Fruit fly (Drosophila melanogaster) whole organism, embryonic: Measurements from ENCODE around the gene dgt6.

Experiments
- Ada2b ChIP-seq: fragments of 200-800 bp; sonication (Bioruptor generic); IDR thresholded peaks from 2 replicates; pipeline ENCODE4 v1.3.6; 2022; ENCODE audit warnings: missing biosample characterization, missing genetic modification characterization
- Bdp1 ChIP-seq: fragments of 200-800 bp; sonication (Bioruptor generic); optimal IDR thresholded peaks from 3 replicates; lab custom pipeline; 2016; ENCODE audit warnings: missing biosample characterization, missing genetic modification characterization
- CG10147 ChIP-seq: fragments of 200-800 bp; sonication (Bioruptor generic); optimal IDR thresholded peaks from 2 replicates; lab custom pipeline; 2019; ENCODE audit warnings: missing biosample characterization, mild to moderate bottlenecking, missing genetic modification characterization, moderate library complexity
- CG10321 ChIP-seq: fragments of 200-800 bp; sonication (Bioruptor generic); IDR thresholded peaks from 2 replicates; pipeline ENCODE4 v1.3.6; 2022; ENCODE audit warnings: missing biosample characterization, missing genetic modification characterization
- CG11093 ChIP-seq: fragments of 200-800 bp; sonication (Bioruptor generic); IDR thresholded peaks from 3 replicates; pipeline ENCODE4 v1.3.6; 2022; ENCODE audit warnings: missing biosample characterization, missing genetic modification characterization
- CG11456 ChIP-seq: fragments of 200-800 bp; sonication (Bioruptor generic); IDR thresholded peaks from 3 replicates; pipeline ENCODE4 v1.3.6; 2022; ENCODE audit warnings: missing biosample characterization, missing genetic modification characterization
- CG11560 ChIP-seq: fragments of 200-800 bp; sonication (Bioruptor generic); IDR thresholded peaks from 3 replicates; pipeline ENCODE4 v1.3.6; 2022; ENCODE audit warnings: missing biosample characterization, missing genetic modification characterization
- CG13123 ChIP-seq: fragments of 200-800 bp; sonication (Bioruptor generic); optimal IDR thresholded peaks from 2 replicates; lab custom pipeline; 2016; ENCODE audit warnings: missing biosample characterization, missing genetic modification characterization
- CG15011 ChIP-seq: fragments of 200-800 bp; sonication (Bioruptor generic); optimal IDR thresholded peaks from 3 replicates; lab custom pipeline; 2018; ENCODE audit warnings: missing biosample characterization, mild to moderate bottlenecking, missing genetic modification characterization
- CG15696 ChIP-seq: fragments of 200-800 bp; sonication (Bioruptor generic); optimal IDR thresholded peaks from 2 replicates; lab custom pipeline; 2019; ENCODE audit warnings: missing biosample characterization, mild to moderate bottlenecking, missing genetic modification characterization, moderate library complexity
- CG17568 ChIP-seq: fragments of 200-800 bp; sonication (Bioruptor generic); optimal IDR thresholded peaks from 2 replicates; lab custom pipeline; 2018; ENCODE audit warnings: missing biosample characterization, mild to moderate bottlenecking, missing genetic modification characterization, moderate library complexity
- CG17829 ChIP-seq: fragments of 200-800 bp; optimal IDR thresholded peaks from 2 replicates; lab custom pipeline; 2019; ENCODE audit warnings: missing biosample characterization, mild to moderate bottlenecking, missing genetic modification characterization, moderate library complexity
- CG1832 ChIP-seq: fragments of 200-800 bp; sonication (Bioruptor generic); optimal IDR thresholded peaks from 2 replicates; lab custom pipeline; 2017; ENCODE audit warnings: missing biosample characterization, mild to moderate bottlenecking, missing genetic modification characterization, inconsistent platforms
- CG2202 ChIP-seq: fragments of 200-800 bp; sonication (Bioruptor generic); optimal IDR thresholded peaks from 2 replicates; lab custom pipeline; 2018; ENCODE audit warnings: missing biosample characterization, mild to moderate bottlenecking, missing genetic modification characterization
- CG2889 ChIP-seq: fragments of 200-800 bp; sonication (Bioruptor generic); IDR thresholded peaks from 3 replicates; pipeline ENCODE4 v1.3.6; 2022; ENCODE audit warnings: missing biosample characterization, missing genetic modification characterization
- CG31388 ChIP-seq: fragments of 200-800 bp; sonication (Bioruptor generic); optimal IDR thresholded peaks from 2 replicates; lab custom pipeline; 2016; ENCODE audit warnings: missing biosample characterization, missing genetic modification characterization
- CG32532 ChIP-seq: fragments of 200-800 bp; sonication (Bioruptor generic); IDR thresholded peaks from 2 replicates; pipeline ENCODE4 v1.3.6; 2022; ENCODE audit warnings: missing biosample characterization, missing genetic modification characterization
- CG32767 ChIP-seq: fragments of 200-800 bp; sonication (Bioruptor generic); IDR thresholded peaks from 2 replicates; pipeline ENCODE4 v1.3.6; 2022; ENCODE audit warnings: missing biosample characterization, missing genetic modification characterization
- CG4854 ChIP-seq: fragments of 200-800 bp; sonication (Bioruptor generic); optimal IDR thresholded peaks from 2 replicates; lab custom pipeline; 2016; ENCODE audit warnings: missing biosample characterization, missing genetic modification characterization, inconsistent platforms
- CG8281 ChIP-seq: fragments of 200-800 bp; sonication (Bioruptor generic); optimal IDR thresholded peaks from 2 replicates; lab custom pipeline; 2018; ENCODE audit warnings: missing biosample characterization, mild to moderate bottlenecking, missing genetic modification characterization, moderate library complexity
- CG8478 ChIP-seq: fragments of >200 bp; optimal IDR thresholded peaks from 2 replicates; lab custom pipeline; 2018
- CrebB ChIP-seq: fragments of 200-800 bp; sonication (Bioruptor generic); optimal IDR thresholded peaks from 3 replicates; lab custom pipeline; 2018; ENCODE audit warnings: missing biosample characterization, mild to moderate bottlenecking, missing genetic modification characterization
- D19A ChIP-seq: fragments of 200-800 bp; optimal IDR thresholded peaks from 3 replicates; lab custom pipeline; 2019; ENCODE audit warnings: missing biosample characterization, mild to moderate bottlenecking, missing genetic modification characterization, moderate library complexity
- Dbx ChIP-seq: fragments of 200-800 bp; sonication (Bioruptor generic); IDR thresholded peaks from 3 replicates; pipeline ENCODE4 v1.3.6; 2022; ENCODE audit warnings: missing biosample characterization, missing genetic modification characterization
- HmgZ ChIP-seq: fragments of 200-800 bp; sonication (Bioruptor generic); optimal IDR thresholded peaks from 2 replicates; lab custom pipeline; 2018; ENCODE audit warnings: missing biosample characterization, mild to moderate bottlenecking, missing genetic modification characterization
- Hr78 ChIP-seq, 2 experiments: fragments of 200-800 bp in 1 of 2; fragments of >200 bp in 1 of 2; sonication (Bioruptor generic) in 1 of 2; optimal IDR thresholded peaks; 2 replicates each; lab custom pipeline; 2017 to 2019; ENCODE audit warnings: missing biosample characterization in 2 of 2, missing genetic modification characterization in 2 of 2, mild to moderate bottlenecking in 1 of 2, moderate library complexity in 1 of 2
- MESR4 ChIP-seq: fragments of 200-800 bp; sonication (Bioruptor generic); optimal IDR thresholded peaks from 2 replicates; lab custom pipeline; 2018; ENCODE audit warnings: missing biosample characterization, mild to moderate bottlenecking, missing genetic modification characterization, moderate library complexity
- Med ChIP-seq: fragments of 200-800 bp; sonication (Bioruptor generic); peaks from one replicate; lab custom pipeline; 2016; ENCODE audit warnings: missing biosample characterization, missing genetic modification characterization, mild to moderate bottlenecking, inconsistent platforms, moderate library complexity
- Scr ChIP-seq: fragments of 200-800 bp; sonication (Bioruptor generic); IDR thresholded peaks from 2 replicates; pipeline ENCODE4 v1.3.6; 2022; ENCODE audit warnings: missing biosample characterization, missing genetic modification characterization; ENCODE audit not compliant: partially characterized antibody
- Side ChIP-seq: fragments of 200-800 bp; sonication (Bioruptor generic); optimal IDR thresholded peaks from 2 replicates; lab custom pipeline; 2016; ENCODE audit warnings: missing biosample characterization, missing genetic modification characterization
- chif ChIP-seq, 2 experiments: fragments of 200-800 bp; sonication (Bioruptor generic); optimal IDR thresholded peaks; 3 replicates each; lab custom pipeline; 2016; ENCODE audit warnings: missing biosample characterization in 2 of 2, missing genetic modification characterization in 2 of 2
- danr ChIP-seq: fragments of 200-800 bp; sonication (Bioruptor generic); IDR thresholded peaks from 2 replicates; pipeline ENCODE4 v1.3.6; 2022; ENCODE audit warnings: missing biosample characterization, missing genetic modification characterization
- dm ChIP-seq: fragments of 200-800 bp; sonication (Bioruptor generic); optimal IDR thresholded peaks from 3 replicates; lab custom pipeline; 2016; ENCODE audit warnings: missing biosample characterization, missing genetic modification characterization
- emc ChIP-seq: fragments of 200-800 bp; sonication (Bioruptor generic); optimal IDR thresholded peaks from 2 replicates; lab custom pipeline; 2016; ENCODE audit warnings: missing biosample characterization, missing genetic modification characterization
- ewg ChIP-seq: fragments of 200-800 bp; sonication (Bioruptor generic); optimal IDR thresholded peaks from 3 replicates; lab custom pipeline; 2017; ENCODE audit warnings: mild to moderate bottlenecking, missing biosample characterization, missing genetic modification reagents, missing genetic modification characterization
- gfzf ChIP-seq: fragments of 200-800 bp; sonication (Bioruptor generic); optimal IDR thresholded peaks from 2 replicates; lab custom pipeline; 2016; ENCODE audit warnings: missing biosample characterization, mild to moderate bottlenecking, missing genetic modification characterization, moderate library complexity
- h ChIP-seq: fragments of >200 bp; optimal IDR thresholded peaks from 2 replicates; lab custom pipeline; 2017
- ham ChIP-seq: fragments of 200-800 bp; sonication (Bioruptor generic); IDR thresholded peaks from 2 replicates; pipeline ENCODE4 v1.3.6; 2022; ENCODE audit warnings: missing biosample characterization, missing genetic modification characterization
- jigr1 ChIP-seq: fragments of 200-800 bp; sonication (Bioruptor generic); IDR thresholded peaks from 3 replicates; pipeline ENCODE4 v1.3.6; 2022; ENCODE audit warnings: missing biosample characterization, missing genetic modification characterization
- ken ChIP-seq: fragments of 200-800 bp; sonication (Bioruptor generic); IDR thresholded peaks from 3 replicates; pipeline ENCODE4 v1.3.6; 2022; ENCODE audit warnings: missing biosample characterization, missing genetic modification characterization
- maf-S ChIP-seq: fragments of 200-800 bp; sonication (Bioruptor generic); optimal IDR thresholded peaks from 2 replicates; lab custom pipeline; 2016; ENCODE audit warnings: missing biosample characterization, missing genetic modification characterization
- pb ChIP-seq: fragments of 200-800 bp; sonication (Bioruptor generic); optimal IDR thresholded peaks from 3 replicates; lab custom pipeline; 2016; ENCODE audit warnings: missing biosample characterization, missing genetic modification characterization
- pfk ChIP-seq: fragments of 200-800 bp; sonication (Bioruptor generic); optimal IDR thresholded peaks from 2 replicates; lab custom pipeline; 2018; ENCODE audit warnings: missing biosample characterization, mild to moderate bottlenecking, missing genetic modification characterization, moderate library complexity
- repo ChIP-seq: fragments of 200-800 bp; sonication (Bioruptor generic); optimal IDR thresholded peaks from 2 replicates; lab custom pipeline; 2016; ENCODE audit warnings: missing biosample characterization, missing genetic modification characterization
- row ChIP-seq: fragments of 200-800 bp; sonication (Bioruptor generic); IDR thresholded peaks from 3 replicates; pipeline ENCODE4 v1.3.6; 2022; ENCODE audit warnings: missing biosample characterization, missing genetic modification characterization
- slou ChIP-seq: fragments of 200-800 bp; sonication (Bioruptor generic); optimal IDR thresholded peaks from 3 replicates; lab custom pipeline; 2016; ENCODE audit warnings: missing biosample characterization, missing genetic modification characterization
- stwl ChIP-seq: fragments of 200-800 bp; sonication (Bioruptor generic); optimal IDR thresholded peaks from 3 replicates; lab custom pipeline; 2018; ENCODE audit warnings: missing biosample characterization, mild to moderate bottlenecking, missing genetic modification characterization, moderate library complexity
- sug ChIP-seq: fragments of 200-800 bp; optimal IDR thresholded peaks from 2 replicates; lab custom pipeline; 2019; ENCODE audit warnings: missing biosample characterization, mild to moderate bottlenecking, missing genetic modification characterization, moderate library complexity
- twi ChIP-seq: fragments of 200-800 bp; optimal IDR thresholded peaks from 2 replicates; lab custom pipeline; 2019; ENCODE audit warnings: missing biosample characterization, mild to moderate bottlenecking, missing genetic modification characterization, moderate library complexity
- wor ChIP-seq: fragments of 200-800 bp; sonication (Bioruptor generic); IDR thresholded peaks from 2 replicates; pipeline ENCODE4 v1.3.6; 2022; ENCODE audit warnings: missing biosample characterization, missing genetic modification characterization
- zen ChIP-seq: fragments of 200-800 bp; sonication (Bioruptor generic); optimal IDR thresholded peaks from 3 replicates; lab custom pipeline; 2018; ENCODE audit warnings: missing biosample characterization, mild to moderate bottlenecking, missing genetic modification characterization, moderate library complexity
- zf30C ChIP-seq: fragments of 200-800 bp; sonication (Bioruptor generic); optimal IDR thresholded peaks from 3 replicates; lab custom pipeline; 2018; ENCODE audit warnings: missing biosample characterization, mild to moderate bottlenecking, missing genetic modification characterization

Gene dgt6

dm6 chr3R:29087926-29088487 is 42.8 kb downstream of the dgt6 start (continued):
- TF ChIP-seq Bdp1 (GFP tag; lab: Kevin White, UChicago) (no peak), jigr1 (GFP tag; lab: Robert Waterston, UW) (no peak), CG4854 (no peak), CG32532 (0 out of 2 replicates have a peak, but pooled peaks have one; percentile 12), Scr (GFP tag; lab: Robert Waterston, UW) (peak; percentile 24; the same call in 1 of the 2 replicates), Side (GFP tag; lab: Kevin White, UChicago) (no peak), chif (GFP tag; optimal IDR thresholded peaks at IDR 0.05; lab: Kevin White, UChicago) (no peak), CG17568 (GFP tag; lab: Kevin White, UChicago) (no peak), zen (no peak), sug (tag; lab: Kevin White, UChicago) (no peak), CG11093 (GFP tag; lab: Robert Waterston, UW) (no peak), D19A (no peak), emc (GFP tag; lab: Kevin White, UChicago) (no peak), h (no peak), CG8478 (lab: Kevin White, UChicago) (no peak), MESR4 (no peak), CrebB (tag; lab: Kevin White, UChicago) (no peak), dm (GFP tag; lab: Kevin White, UChicago) (peak; percentile 23), wor (GFP tag; lab: Robert Waterston, UW) (no peak), ham (GFP tag; lab: Robert Waterston, UW) (no peak), maf-S (no peak), CG15011 (GFP tag; lab: Kevin White, UChicago) (no peak), gfzf (GFP tag; lab: Kevin White, UChicago) (peak; percentile 58), CG1832 (peak; percentile 37), row (GFP tag; lab: Robert Waterston, UW) (no peak), slou (GFP tag; lab: Kevin White, UChicago) (no peak), CG15696 (no peak), repo (GFP tag; lab: Kevin White, UChicago) (no peak), zf30C (no peak), CG2889 (no peak), CG13123 (GFP tag; lab: Kevin White, UChicago) (no peak), CG32767 (no peak), CG10147 (GFP tag; lab: Kevin White, UChicago) (no peak), CG11456 (GFP tag; lab: Robert Waterston, UW) (no peak), CG11560 (tag; lab: Robert Waterston, UW) (no peak), pfk (GFP tag; lab: Kevin White, UChicago) (peak; percentile 53), pb (GFP tag; lab: Kevin White, UChicago) (peak; percentile 6), Dbx (GFP tag; lab: Robert Waterston, UW) (no peak), Med (GFP tag; lab: Kevin White, UChicago) (peak; percentile 57), CG8281 (tag; lab: Kevin White, UChicago) (no peak), HmgZ (no peak), CG10321 (GFP tag; lab: Robert Waterston, UW) (no peak), CG31388 (no peak), CG2202 (tag; lab: Kevin White, UChicago) (no peak), Hr78 (GFP tag; optimal IDR thresholded peaks at IDR 0.05; lab: Kevin White, UChicago) (no peak), twi (tag; lab: Kevin White, UChicago) (no peak), CG17829 (tag; lab: Kevin White, UChicago) (no peak), ken (GFP tag; lab: Robert Waterston, UW) (no peak), ewg (GFP tag; lab: Kevin White, UChicago) (peak; percentile 11), danr (GFP tag; lab: Robert Waterston, UW) (no peak), Ada2b (no peak), stwl (tag; lab: Kevin White, UChicago) (peak; percentile 78)
